Worm (Caenorhabditis elegans): Measurements from ENCODE around the gene K03D3.5.

Gene K03D3.5

ce11 chrIV:16320410-16320809, at the start of gene K03D3.5:
K03D3.5 (minus strand) TSS chrIV:16320510.
- TF ChIP-seq tab-1 (GFP tag; IDR thresholded peaks at IDR 0.05) (no peak), T22C8.4 (GFP tag; IDR thresholded peaks at IDR 0.05) (no peak), ztf-29 (GFP tag; IDR thresholded peaks at IDR 0.05) (no peak), ref-1 (GFP tag; conservative IDR thresholded peaks at IDR 0.05) (no peak), cog-1 (tag; optimal IDR thresholded peaks at IDR 0.05) (no peak), med-1 (GFP tag; optimal IDR thresholded peaks at IDR 0.05; ENCODE audit: insufficient read depth) (no peak), ztf-23 (GFP tag; IDR thresholded peaks at IDR 0.05) (no peak), flt-1 (GFP tag; IDR thresholded peaks at IDR 0.05) (no peak), klf-2 (GFP tag; conservative IDR thresholded peaks at IDR 0.05) (no peak)

ce11 chrIV:16364581-16364980, 44.3 kb upstream of the K03D3.5 start:
- TF ChIP-seq ztf-23 (GFP tag; IDR thresholded peaks at IDR 0.05) (no peak), cog-1 (tag; optimal IDR thresholded peaks at IDR 0.05) (no peak), klf-2 (GFP tag; conservative IDR thresholded peaks at IDR 0.05) (no peak), tab-1 (GFP tag; IDR thresholded peaks at IDR 0.05) (no peak), flt-1 (GFP tag; IDR thresholded peaks at IDR 0.05) (no peak), ref-1 (GFP tag; conservative IDR thresholded peaks at IDR 0.05) (no peak), med-1 (GFP tag; optimal IDR thresholded peaks at IDR 0.05; ENCODE audit: insufficient read depth) (no peak), T22C8.4 (GFP tag; IDR thresholded peaks at IDR 0.05) (no peak)

DNA sequence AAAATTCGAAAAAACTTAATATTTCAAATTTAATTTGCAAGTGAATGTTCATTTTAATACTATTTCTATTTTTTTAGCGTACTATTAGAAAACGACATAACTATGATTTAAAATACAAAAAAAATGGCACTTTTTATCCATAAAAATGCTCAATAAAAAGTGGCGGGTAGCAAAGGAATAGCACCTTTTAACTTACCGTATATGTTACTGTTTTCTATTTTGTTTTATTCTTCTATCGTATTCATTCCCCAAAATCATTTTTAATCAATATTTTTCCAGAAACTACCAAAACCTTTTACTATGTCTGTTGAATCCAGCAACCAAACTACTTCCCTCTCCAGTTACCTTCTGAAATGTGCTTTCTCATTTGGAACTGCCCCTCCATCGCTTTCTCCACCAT, 30.4 kb upstream of the K03D3.5 start, which contains the start of gene C35D6.4:
TSS of gene C35D6.4 (plus strand) at position 301 of the 400 bp plus-strand sequence.
- TF ChIP-seq ref-1 (GFP tag; conservative IDR thresholded peaks at IDR 0.05) (no peak), ztf-29 (GFP tag; IDR thresholded peaks at IDR 0.05) (no peak), klf-2 (GFP tag; conservative IDR thresholded peaks at IDR 0.05) (no peak), ztf-23 (GFP tag; IDR thresholded peaks at IDR 0.05) (no peak), T22C8.4 (GFP tag; IDR thresholded peaks at IDR 0.05) (no peak), flt-1 (GFP tag; IDR thresholded peaks at IDR 0.05) (no peak), med-1 (GFP tag; optimal IDR thresholded peaks at IDR 0.05; ENCODE audit: insufficient read depth) (no peak), tab-1 (GFP tag; IDR thresholded peaks at IDR 0.05) (no peak), cog-1 (tag; optimal IDR thresholded peaks at IDR 0.05) (no peak)

DNA sequence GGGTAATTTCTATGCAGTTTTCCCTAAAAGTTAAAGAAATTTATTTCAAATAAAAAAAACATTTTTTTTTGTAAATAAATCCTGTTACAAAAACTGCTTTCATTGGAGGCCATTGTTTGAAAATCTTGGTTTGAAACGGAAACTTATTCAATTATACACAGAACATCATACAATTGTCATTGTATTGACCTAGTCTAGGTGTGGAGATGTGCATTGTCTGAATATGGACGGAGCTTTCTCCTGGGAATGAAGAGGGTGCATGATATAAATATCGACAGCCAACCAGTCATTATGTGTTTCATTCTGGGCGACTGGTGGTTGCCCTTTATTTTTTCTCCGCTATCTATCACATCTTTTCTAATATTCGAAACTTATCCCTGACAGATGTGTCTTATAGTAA, 26.2 kb upstream of the K03D3.5 start, which contains the start of gene C35D6.3:
TSS of gene C35D6.3 (plus strand) at position 301 of the 400 bp plus-strand sequence.
- no peak for TF ChIP-seq med-1 (GFP tag; optimal IDR thresholded peaks at IDR 0.05; ENCODE audit: insufficient read depth)
- TF ChIP-seq T22C8.4 (GFP tag; IDR thresholded peaks at IDR 0.05), result no peak
- no peak for TF ChIP-seq flt-1 (GFP tag; IDR thresholded peaks at IDR 0.05)

ce11 chrIV:16336721-16337120, 16.4 kb upstream of the K03D3.5 start, which contains the start of gene C35D6.13:
C35D6.13 (plus strand) TSS chrIV:16337021.
- TF ChIP-seq tab-1 (GFP tag; IDR thresholded peaks at IDR 0.05) (no peak), klf-2 (GFP tag; conservative IDR thresholded peaks at IDR 0.05) (no peak), ref-1 (GFP tag; conservative IDR thresholded peaks at IDR 0.05) (no peak), cog-1 (tag; optimal IDR thresholded peaks at IDR 0.05) (no peak), T22C8.4 (GFP tag; IDR thresholded peaks at IDR 0.05) (no peak), med-1 (GFP tag; optimal IDR thresholded peaks at IDR 0.05; ENCODE audit: insufficient read depth) (no peak), ztf-23 (GFP tag; IDR thresholded peaks at IDR 0.05) (no peak), ztf-29 (GFP tag; IDR thresholded peaks at IDR 0.05) (no peak), flt-1 (GFP tag; IDR thresholded peaks at IDR 0.05) (no peak)

- no peak for TF ChIP-seq flt-1 (GFP tag; IDR thresholded peaks at IDR 0.05)
- no peak for TF ChIP-seq ztf-29 (GFP tag; IDR thresholded peaks at IDR 0.05)
- TF ChIP-seq med-1 (GFP tag; optimal IDR thresholded peaks at IDR 0.05; ENCODE audit: insufficient read depth), result no peak
- no peak for TF ChIP-seq T22C8.4 (GFP tag; IDR thresholded peaks at IDR 0.05)
- no peak for TF ChIP-seq tab-1 (GFP tag; IDR thresholded peaks at IDR 0.05)
- no peak for TF ChIP-seq ref-1 (GFP tag; conservative IDR thresholded peaks at IDR 0.05)
- no peak for TF ChIP-seq klf-2 (GFP tag; conservative IDR thresholded peaks at IDR 0.05)
- no peak for TF ChIP-seq ztf-23 (GFP tag; IDR thresholded peaks at IDR 0.05)
- no peak for TF ChIP-seq cog-1 (tag; optimal IDR thresholded peaks at IDR 0.05)
These were observed 14.7 kb upstream of the K03D3.5 start, which contains the start of gene srz-38 for ce11 chrIV:16335037-16335436. srz-38 (plus strand) TSS chrIV:16335337.

DNA sequence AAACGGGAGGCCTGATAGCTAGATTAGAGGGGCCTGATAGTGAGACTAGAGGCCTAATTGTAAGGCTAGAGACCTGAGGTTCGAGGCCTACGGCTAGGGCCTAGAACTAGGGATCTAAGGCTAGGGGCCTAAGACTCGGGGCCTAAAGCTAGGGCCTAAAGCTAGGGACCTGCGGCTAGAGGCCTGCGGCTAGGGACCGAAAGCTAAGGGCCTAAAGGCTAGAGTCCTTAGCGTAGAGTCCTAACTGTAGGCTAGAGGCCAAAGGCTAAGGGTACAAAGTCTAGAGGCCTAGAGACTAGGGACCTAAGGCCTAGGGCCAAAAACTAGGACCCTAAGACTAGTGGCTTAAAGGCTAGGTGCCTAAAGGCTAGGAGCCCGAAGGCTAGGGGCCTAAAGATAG, 12.8 kb upstream of the K03D3.5 start:
- no peak for TF ChIP-seq T22C8.4 (GFP tag; IDR thresholded peaks at IDR 0.05)

DNA sequence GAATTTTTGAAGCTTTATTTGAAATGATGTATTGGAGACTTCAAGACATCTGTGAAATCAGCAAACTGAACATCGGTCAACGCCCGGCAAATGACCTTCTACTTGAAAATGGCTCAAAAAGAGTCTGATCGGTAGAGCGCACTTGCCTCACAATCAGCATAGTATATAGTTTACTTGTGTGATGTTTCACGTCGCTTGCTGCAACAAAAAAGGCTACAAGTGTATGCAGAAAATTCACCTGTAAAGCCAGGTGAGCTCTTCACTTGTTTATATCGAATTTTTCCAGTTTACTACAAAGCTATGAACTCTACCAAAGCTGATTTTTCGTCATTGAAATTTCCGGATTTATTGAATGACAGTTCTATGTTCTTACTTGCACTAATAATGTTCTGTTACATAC, 12.3 kb upstream of the K03D3.5 start, which contains the start of gene srz-71:
TSS of gene srz-71 (plus strand) at position 301 of the 400 bp plus-strand sequence.
- no peak for TF ChIP-seq ztf-23 (GFP tag; IDR thresholded peaks at IDR 0.05)
- TF ChIP-seq flt-1 (GFP tag; IDR thresholded peaks at IDR 0.05), result no peak
- no peak for TF ChIP-seq tab-1 (GFP tag; IDR thresholded peaks at IDR 0.05)
- no peak for TF ChIP-seq T22C8.4 (GFP tag; IDR thresholded peaks at IDR 0.05)
- TF ChIP-seq klf-2 (GFP tag; conservative IDR thresholded peaks at IDR 0.05), result no peak
- TF ChIP-seq cog-1 (tag; optimal IDR thresholded peaks at IDR 0.05), result no peak
- no peak for TF ChIP-seq ztf-29 (GFP tag; IDR thresholded peaks at IDR 0.05)
- TF ChIP-seq ref-1 (GFP tag; conservative IDR thresholded peaks at IDR 0.05), result no peak
- TF ChIP-seq med-1 (GFP tag; optimal IDR thresholded peaks at IDR 0.05; ENCODE audit: insufficient read depth), result no peak

DNA sequence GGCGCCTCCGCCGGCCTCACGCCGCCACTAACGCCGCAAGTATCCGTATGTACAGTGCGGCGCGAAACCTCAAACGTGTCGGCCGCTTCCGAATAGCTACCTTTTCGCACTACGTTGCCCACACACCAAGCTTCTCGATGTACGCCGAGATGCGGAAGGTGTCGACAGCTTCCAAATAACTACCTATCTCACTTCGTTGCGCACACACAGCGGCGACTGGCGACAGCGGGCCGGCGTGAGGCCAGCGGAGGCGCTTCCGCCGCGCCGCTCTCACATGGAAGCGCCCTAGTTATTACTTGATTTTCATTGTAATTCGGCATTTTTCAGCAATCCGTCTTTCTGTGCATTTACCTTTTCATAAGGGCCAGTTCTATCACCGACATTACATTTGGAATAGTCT, 10.2 kb upstream of the K03D3.5 start:
- TF ChIP-seq T22C8.4 (GFP tag; IDR thresholded peaks at IDR 0.05), result no peak
- TF ChIP-seq flt-1 (GFP tag; IDR thresholded peaks at IDR 0.05), result no peak
- TF ChIP-seq med-1 (GFP tag; optimal IDR thresholded peaks at IDR 0.05; ENCODE audit: insufficient read depth), result no peak
- no peak for TF ChIP-seq cog-1 (tag; optimal IDR thresholded peaks at IDR 0.05)
- TF ChIP-seq ztf-23 (GFP tag; IDR thresholded peaks at IDR 0.05), result no peak
- TF ChIP-seq ref-1 (GFP tag; conservative IDR thresholded peaks at IDR 0.05), result no peak
- TF ChIP-seq tab-1 (GFP tag; IDR thresholded peaks at IDR 0.05), result no peak
- TF ChIP-seq klf-2 (GFP tag; conservative IDR thresholded peaks at IDR 0.05), result no peak

- TF ChIP-seq ref-1 (GFP tag; conservative IDR thresholded peaks at IDR 0.05), result no peak
- TF ChIP-seq tab-1 (GFP tag; IDR thresholded peaks at IDR 0.05), result no peak
- TF ChIP-seq med-1 (GFP tag; optimal IDR thresholded peaks at IDR 0.05; ENCODE audit: insufficient read depth), result no peak
- TF ChIP-seq cog-1 (tag; optimal IDR thresholded peaks at IDR 0.05), result no peak
- TF ChIP-seq T22C8.4 (GFP tag; IDR thresholded peaks at IDR 0.05), result no peak
- TF ChIP-seq flt-1 (GFP tag; IDR thresholded peaks at IDR 0.05), result no peak
- TF ChIP-seq klf-2 (GFP tag; conservative IDR thresholded peaks at IDR 0.05), result no peak
- no peak for TF ChIP-seq ztf-29 (GFP tag; IDR thresholded peaks at IDR 0.05)
- no peak for TF ChIP-seq ztf-23 (GFP tag; IDR thresholded peaks at IDR 0.05)
These were observed 8.8 kb upstream of the K03D3.5 start, which contains the start of gene srz-74 for ce11 chrIV:16329159-16329558. srz-74 (plus strand) TSS chrIV:16329459.
